Worm (Caenorhabditis elegans) whole organism, early embryonic: ENCODE results near the gene ceh-10.

ENCODE experiments used
- B0310.2 ChIP-seq: sonication (generic microtip); optimal IDR thresholded peaks from 2 replicates; lab custom pipeline; 2016; ENCODE audit warnings: mild to moderate bottlenecking, missing genetic modification characterization, missing compliant biosample characterization
- F13C5.2 ChIP-seq: sonication (generic microtip); optimal IDR thresholded peaks from 2 replicates; lab custom pipeline; 2017; ENCODE audit warnings: mild to moderate bottlenecking, missing genetic modification characterization, inconsistent platforms, missing compliant biosample characterization
- aly-1 ChIP-seq: sonication (generic microtip); optimal IDR thresholded peaks from 2 replicates; lab custom pipeline; 2016; ENCODE audit warnings: missing genetic modification characterization, missing compliant biosample characterization
- ama-1 ChIP-seq: fragments of 150-350 bp; optimal IDR thresholded peaks from 2 replicates; lab custom pipeline; 2014
- ceh-13 ChIP-seq: fragments of 200-800 bp; sonication (Bioruptor generic); optimal IDR thresholded peaks from 2 replicates; lab custom pipeline; 2018; ENCODE audit warnings: mild to moderate bottlenecking, missing genetic modification characterization, missing compliant biosample characterization
- ceh-36 ChIP-seq: sonication (generic microtip); optimal IDR thresholded peaks from 2 replicates; lab custom pipeline; 2016; ENCODE audit warnings: missing genetic modification characterization, inconsistent platforms, missing compliant biosample characterization
- ets-7 ChIP-seq: sonication (generic microtip); optimal IDR thresholded peaks from 2 replicates; lab custom pipeline; 2016; ENCODE audit warnings: missing genotype, missing genetic modification characterization, missing compliant biosample characterization
- flt-1 ChIP-seq: fragments of 200-800 bp; sonication (Bioruptor generic); IDR thresholded peaks from 2 replicates; pipeline ENCODE4 v1.3.6; 2022; ENCODE audit warnings: missing genetic modification characterization, missing compliant biosample characterization
- hmbx-1 ChIP-seq: sonication (generic microtip); optimal IDR thresholded peaks from 2 replicates; lab custom pipeline; 2016; ENCODE audit warnings: mild to moderate bottlenecking, missing genetic modification characterization, missing compliant biosample characterization
- hmg-4 ChIP-seq: fragments of 200-800 bp; sonication (Bioruptor generic); optimal IDR thresholded peaks from 2 replicates; lab custom pipeline; 2018; ENCODE audit warnings: mild to moderate bottlenecking, missing genetic modification characterization, missing compliant biosample characterization
- hnd-1 ChIP-seq: sonication (generic microtip); optimal IDR thresholded peaks from 2 replicates; lab custom pipeline; 2016; ENCODE audit warnings: missing genetic modification characterization, missing compliant biosample characterization
- pes-1 ChIP-seq: fragments of 200-800 bp; sonication (Bioruptor generic); IDR thresholded peaks from 2 replicates; pipeline ENCODE4 v1.3.6; 2022; ENCODE audit warnings: missing genetic modification reagents, missing genetic modification characterization, missing compliant biosample characterization
- scrt-1 ChIP-seq: fragments of 200-800 bp; sonication (Bioruptor generic); IDR thresholded peaks from 2 replicates; pipeline ENCODE4 v1.3.6; 2022; ENCODE audit warnings: missing genetic modification characterization, missing compliant biosample characterization
- sea-1 ChIP-seq: fragments of 200-800 bp; sonication (Bioruptor generic); conservative IDR thresholded peaks from 2 replicates; pipeline ENCODE4 v1.3.6; 2022; ENCODE audit warnings: missing genetic modification characterization, missing compliant biosample characterization
- tbx-11 ChIP-seq: fragments of 200-800 bp; sonication (Bioruptor generic); IDR thresholded peaks from 2 replicates; pipeline ENCODE4 v1.3.6; 2022; ENCODE audit warnings: missing genetic modification characterization, missing compliant biosample characterization
- tbx-37 ChIP-seq: fragments of 200-800 bp; sonication (Bioruptor generic); conservative IDR thresholded peaks from 2 replicates; pipeline ENCODE4 v1.3.6; 2022; ENCODE audit warnings: missing genetic modification reagents, missing genetic modification characterization, missing compliant biosample characterization
- tra-4 ChIP-seq: sonication (generic microtip); optimal IDR thresholded peaks from 2 replicates; lab custom pipeline; 2017; ENCODE audit warnings: missing genetic modification characterization, missing compliant biosample characterization

Gene ceh-10

ce11 chrIII:5794982-5795381 is 3.9 kb upstream of the ceh-10 start:
- TF ChIP-seq tbx-37 (GFP tag; lab: Robert Waterston, UW) (no peak), tbx-11 (GFP tag; lab: Robert Waterston, UW) (no peak), scrt-1 (GFP tag; lab: Robert Waterston, UW) (no peak), ama-1 (lab: Kevin White, UChicago) (no peak), B0310.2 (tag; lab: Kevin White, UChicago) (no peak), flt-1 (no peak), tra-4 (tag; lab: Kevin White, UChicago) (no peak), ceh-36 (tag; lab: Kevin White, UChicago) (no peak)

ce11 chrIII:5802971-5803370 is 4.1 kb downstream of the ceh-10 start, which contains the start of the genes polq-1 and him-10:
Gene polq-1, minus strand, starts transcription at chrIII:5803160.
Gene him-10, plus strand, starts transcription at chrIII:5803260.
- TF ChIP-seq pes-1: no peak
- no peak for TF ChIP-seq scrt-1 (GFP tag; lab: Robert Waterston, UW)
- TF ChIP-seq sea-1 (GFP tag; lab: Robert Waterston, UW): no peak
- no peak for TF ChIP-seq ceh-36 (tag; lab: Kevin White, UChicago)
- no peak for TF ChIP-seq aly-1 (tag; lab: Kevin White, UChicago)
- no peak for TF ChIP-seq hmg-4 (GFP tag; lab: Kevin White, UChicago)
- TF ChIP-seq hmbx-1 (tag; lab: Kevin White, UChicago): no peak
- no peak for TF ChIP-seq tbx-37 (GFP tag; lab: Robert Waterston, UW)
- TF ChIP-seq ets-7: no peak

- TF ChIP-seq ama-1 (lab: Kevin White, UChicago) (no peak), ets-7 (no peak), scrt-1 (GFP tag; lab: Robert Waterston, UW) (no peak), tbx-11 (GFP tag; lab: Robert Waterston, UW) (no peak), tbx-37 (GFP tag; lab: Robert Waterston, UW) (no peak), ceh-36 (tag; lab: Kevin White, UChicago) (no peak), tra-4 (tag; lab: Kevin White, UChicago) (no peak), B0310.2 (tag; lab: Kevin White, UChicago) (no peak)
Measured at ce11 chrIII:5805273-5805672, 6.4 kb downstream of the ceh-10 start, which contains the start of gene R12B2.3. Gene R12B2.3, plus strand, starts transcription at chrIII:5805573.

- no peak for TF ChIP-seq hnd-1 (tag; lab: Kevin White, UChicago)
- TF ChIP-seq tra-4 (tag; lab: Kevin White, UChicago): no peak
- no peak for TF ChIP-seq pes-1
Measured at ce11 chrIII:5806720-5807119, 7.9 kb downstream of the ceh-10 start, which contains the start of gene R12B2.2. Gene R12B2.2, plus strand, starts transcription at chrIII:5807020.

ce11 chrIII:5810012-5810411 is 11.2 kb downstream of the ceh-10 start:
- TF ChIP-seq tra-4 (tag; lab: Kevin White, UChicago) (no peak), tbx-11 (GFP tag; lab: Robert Waterston, UW) (no peak), hmbx-1 (tag; lab: Kevin White, UChicago) (no peak), F13C5.2 (tag; lab: Kevin White, UChicago) (no peak), scrt-1 (GFP tag; lab: Robert Waterston, UW) (no peak), tbx-37 (GFP tag; lab: Robert Waterston, UW) (no peak), flt-1 (no peak)

- TF ChIP-seq hmbx-1 (tag; lab: Kevin White, UChicago): no peak
Measured at ce11 chrIII:5811957-5812356, 13.1 kb downstream of the ceh-10 start.

- TF ChIP-seq ceh-13 (GFP tag; lab: Kevin White, UChicago) (no peak), tbx-37 (GFP tag; lab: Robert Waterston, UW) (no peak), ceh-36 (tag; lab: Kevin White, UChicago) (no peak), F13C5.2 (tag; lab: Kevin White, UChicago) (no peak), B0310.2 (tag; lab: Kevin White, UChicago) (no peak), ets-7 (no peak), aly-1 (tag; lab: Kevin White, UChicago) (no peak), flt-1 (no peak)
Measured at ce11 chrIII:5812672-5813071, 13.8 kb downstream of the ceh-10 start.

ce11 chrIII:5813501-5813900 is 14.7 kb downstream of the ceh-10 start:
- TF ChIP-seq hmg-4 (GFP tag; lab: Kevin White, UChicago) (no peak), tbx-11 (GFP tag; lab: Robert Waterston, UW) (no peak), tra-4 (tag; lab: Kevin White, UChicago) (no peak), sea-1 (GFP tag; lab: Robert Waterston, UW) (no peak), tbx-37 (GFP tag; lab: Robert Waterston, UW) (no peak), scrt-1 (GFP tag; lab: Robert Waterston, UW) (no peak), ceh-13 (GFP tag; lab: Kevin White, UChicago) (no peak), ets-7 (no peak), F13C5.2 (tag; lab: Kevin White, UChicago) (no peak), aly-1 (tag; lab: Kevin White, UChicago) (no peak), ceh-36 (tag; lab: Kevin White, UChicago) (no peak), ama-1 (lab: Kevin White, UChicago) (no peak), pes-1 (no peak), hnd-1 (tag; lab: Kevin White, UChicago) (no peak), flt-1 (no peak)

ce11 chrIII:5814098-5814497 is 15.3 kb downstream of the ceh-10 start:
- TF ChIP-seq ceh-36 (tag; lab: Kevin White, UChicago): no peak
- no peak for TF ChIP-seq sea-1 (GFP tag; lab: Robert Waterston, UW)
- TF ChIP-seq aly-1 (tag; lab: Kevin White, UChicago): no peak
- no peak for TF ChIP-seq ama-1 (lab: Kevin White, UChicago)
- TF ChIP-seq hnd-1 (tag; lab: Kevin White, UChicago): no peak
- no peak for TF ChIP-seq scrt-1 (GFP tag; lab: Robert Waterston, UW)
- no peak for TF ChIP-seq ets-7
- TF ChIP-seq ceh-13 (GFP tag; lab: Kevin White, UChicago): no peak
- TF ChIP-seq F13C5.2 (tag; lab: Kevin White, UChicago): no peak
- no peak for TF ChIP-seq tbx-11 (GFP tag; lab: Robert Waterston, UW)
- no peak for TF ChIP-seq B0310.2 (tag; lab: Kevin White, UChicago)
- TF ChIP-seq hmbx-1 (tag; lab: Kevin White, UChicago): no peak
- TF ChIP-seq tbx-37 (GFP tag; lab: Robert Waterston, UW): no peak
- no peak for TF ChIP-seq pes-1
- TF ChIP-seq tra-4 (tag; lab: Kevin White, UChicago): no peak
- TF ChIP-seq hmg-4 (GFP tag; lab: Kevin White, UChicago): no peak
- no peak for TF ChIP-seq flt-1
